Worm (Caenorhabditis elegans) whole organism, late embryonic: Measurements from ENCODE around the gene srab-10.

Experiments used
- F13H6.1 ChIP-seq: sonication (generic microtip); optimal IDR thresholded peaks from 2 replicates; lab custom pipeline; 2016; ENCODE audit warnings: missing genetic modification characterization, missing compliant biosample characterization
- K02D7.2 ChIP-seq: sonication (generic microtip); optimal IDR thresholded peaks from 2 replicates; lab custom pipeline; 2017; ENCODE audit warnings: mild to moderate bottlenecking, missing genetic modification characterization, missing compliant biosample characterization
- elt-2 ChIP-seq: sonication (generic microtip); optimal IDR thresholded peaks from 2 replicates; lab custom pipeline; 2016; ENCODE audit warnings: missing genetic modification reagents, missing genetic modification characterization, missing compliant biosample characterization
- fkh-10 ChIP-seq: fragments of 150-350 bp; optimal IDR thresholded peaks from 2 replicates; lab custom pipeline; 2014; ENCODE audit warnings: missing biosample characterization, missing genetic modification reagents, missing genetic modification characterization
- fkh-6 ChIP-seq: sonication (generic microtip); optimal IDR thresholded peaks from 2 replicates; lab custom pipeline; 2016; ENCODE audit warnings: missing genetic modification characterization, missing compliant biosample characterization
- mec-3 ChIP-seq: sonication (generic microtip); optimal IDR thresholded peaks from 2 replicates; lab custom pipeline; 2016; ENCODE audit warnings: borderline replicate concordance, missing genetic modification characterization, missing compliant biosample characterization
- nhr-11 ChIP-seq: fragments of 150-350 bp; optimal IDR thresholded peaks from 2 replicates; lab custom pipeline; 2014; ENCODE audit warnings: missing biosample characterization, missing genetic modification characterization
- pag-3 ChIP-seq: sonication (generic microtip); optimal IDR thresholded peaks from 2 replicates; lab custom pipeline; 2016; ENCODE audit warnings: missing compliant biosample characterization, missing genetic modification characterization, borderline replicate concordance
- pax-1 ChIP-seq: fragments of 150-350 bp; optimal IDR thresholded peaks from 2 replicates; lab custom pipeline; 2014; ENCODE audit warnings: missing biosample characterization, missing genetic modification characterization
- pha-4 ChIP-seq: fragments of 150-350 bp; optimal IDR thresholded peaks from 2 replicates; lab custom pipeline; 2018; ENCODE audit warnings: missing biosample characterization, missing genetic modification reagents, missing genetic modification characterization
- pqm-1 ChIP-seq: sonication (generic microtip); optimal IDR thresholded peaks from 2 replicates; lab custom pipeline; 2016; ENCODE audit warnings: missing genetic modification characterization, missing compliant biosample characterization
- sdc-2 ChIP-seq: sonication (generic microtip); optimal IDR thresholded peaks from 2 replicates; lab custom pipeline; 2016; ENCODE audit warnings: missing genotype, missing genetic modification characterization, missing compliant biosample characterization
- zip-5 ChIP-seq: sonication (generic microtip); optimal IDR thresholded peaks from 2 replicates; lab custom pipeline; 2016; ENCODE audit warnings: missing genetic modification characterization, missing compliant biosample characterization

DNA sequence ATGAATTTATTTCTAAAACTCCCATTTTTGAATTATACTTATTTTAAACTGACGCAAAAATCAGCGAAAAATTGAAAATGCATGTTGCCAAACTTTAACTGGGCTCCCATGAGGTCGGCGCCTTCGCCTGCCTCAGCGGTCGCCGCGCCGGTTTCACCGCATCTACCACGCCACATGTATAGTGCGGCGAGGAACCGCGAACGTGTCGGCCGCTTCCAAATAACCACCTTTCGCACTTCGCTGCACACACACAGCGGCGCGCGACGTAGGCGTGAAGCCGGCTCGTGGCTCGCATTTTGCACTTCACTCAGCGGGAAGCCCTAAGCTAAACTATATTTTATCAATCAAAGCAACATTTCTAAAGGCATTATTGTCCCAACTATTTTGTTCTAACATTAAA, 43.9 kb downstream of the srab-10 start:
- TF ChIP-seq pag-3 (tag; lab: Kevin White, UChicago) (no peak), elt-2 (tag; lab: Kevin White, UChicago) (no peak), K02D7.2 (tag; lab: Kevin White, UChicago) (no peak), zip-5 (tag; lab: Kevin White, UChicago) (no peak), F13H6.1 (tag; lab: Kevin White, UChicago) (no peak), sdc-2 (no peak), mec-3 (tag; lab: Kevin White, UChicago) (no peak), pqm-1 (tag; lab: Kevin White, UChicago) (no peak), fkh-6 (tag; lab: Kevin White, UChicago) (no peak), pha-4 (tag; lab: Kevin White, UChicago) (no peak), pax-1 (tag; lab: Kevin White, UChicago) (no peak), nhr-11 (tag; lab: Kevin White, UChicago) (no peak), fkh-10 (no peak)
